Fruit fly (Drosophila melanogaster): Measurements from ENCODE around the gene Os-C.

DNA sequence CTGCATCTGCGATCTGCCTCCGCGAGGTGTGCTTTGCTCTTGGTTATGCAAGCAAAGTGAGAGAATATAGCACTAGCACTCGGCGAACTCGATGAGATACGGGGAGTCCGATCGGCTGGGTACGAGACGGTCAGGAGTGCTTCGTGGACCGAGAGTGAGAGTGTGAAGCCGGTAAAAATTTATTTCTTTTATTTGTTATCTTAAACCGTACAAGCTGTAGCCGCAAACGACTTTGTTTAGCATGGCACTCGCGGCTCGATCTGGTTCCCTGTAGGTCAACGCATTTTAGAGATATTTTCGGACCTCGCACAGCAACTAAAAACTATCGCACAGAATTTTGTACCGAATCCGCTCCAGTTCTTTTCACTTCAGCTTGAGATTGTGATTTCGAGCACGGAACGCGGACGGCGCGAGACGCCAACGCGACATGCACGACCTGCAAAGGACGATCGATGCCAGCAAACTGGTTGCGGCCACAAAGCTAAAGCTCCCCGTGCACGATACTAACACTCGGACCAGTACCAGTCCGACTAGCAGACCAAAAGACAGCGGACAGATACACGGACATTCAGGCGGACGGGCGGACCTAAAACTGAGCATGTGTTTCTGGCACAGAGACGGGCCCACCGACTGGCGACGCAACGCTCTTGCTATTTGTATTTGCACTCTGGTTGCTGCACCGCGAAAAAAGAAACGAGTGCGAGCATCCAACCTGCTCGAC is 12.1 kb upstream of the Os-C start:
- TF ChIP-seq CG8478 (optimal IDR thresholded peaks at IDR 0.05) = no peak
- TF ChIP-seq CTCF (optimal IDR thresholded peaks at IDR 0.05) = no peak
